Fruit fly (Drosophila melanogaster): ENCODE results near the gene Fad2.

dm6 chr3L:10985592-10985991 lies 37.7 kb upstream of the Fad2 start:
- no peak for TF ChIP-seq CG17186 (GFP tag; optimal IDR thresholded peaks at IDR 0.05)
- no peak for TF ChIP-seq knrl (GFP tag; IDR thresholded peaks at IDR 0.05; ENCODE audit: partially characterized antibody)
- TF ChIP-seq bsh (GFP tag; optimal IDR thresholded peaks at IDR 0.05) = no peak
- TF ChIP-seq ab (GFP tag; optimal IDR thresholded peaks at IDR 0.05) = no peak
- no peak for TF ChIP-seq chm (GFP tag; IDR thresholded peaks at IDR 0.05)
- no peak for TF ChIP-seq br (optimal IDR thresholded peaks at IDR 0.05)
- no peak for TF ChIP-seq CG10366 (GFP tag; IDR thresholded peaks at IDR 0.05)
